Fruit fly (Drosophila melanogaster): Measurements from ENCODE around the gene RpL13A.

The RpL13A gene

dm6 chr3R:5653887-5654286 lies 29.6 kb downstream of the RpL13A start (continued):
- TF ChIP-seq Lhr (GFP tag; optimal IDR thresholded peaks at IDR 0.05), result no peak
- TF ChIP-seq CG9437 (GFP tag; optimal IDR thresholded peaks at IDR 0.05), result no peak
- TF ChIP-seq CG14860 (GFP tag; IDR thresholded peaks at IDR 0.05; ENCODE audit: partially characterized antibody), result no peak
- TF ChIP-seq wdn (GFP tag; IDR thresholded peaks at IDR 0.05), result no peak
- TF ChIP-seq CG10543 (GFP tag; optimal IDR thresholded peaks at IDR 0.05), result peak; percentile 33
- no peak for TF ChIP-seq CG18619 (GFP tag; optimal IDR thresholded peaks at IDR 0.05)
- TF ChIP-seq trem (tag; optimal IDR thresholded peaks at IDR 0.05), result no peak
- TF ChIP-seq Vsx1 (GFP tag; optimal IDR thresholded peaks at IDR 0.05), result peak; percentile 44
- peak; percentile 98 for TF ChIP-seq exex (tag; optimal IDR thresholded peaks at IDR 0.05)
- no peak for TF ChIP-seq hkb (optimal IDR thresholded peaks at IDR 0.05)
- TF ChIP-seq hkb (GFP tag; IDR thresholded peaks at IDR 0.05), result peak; percentile 20
- no peak for TF ChIP-seq Opbp (GFP tag; IDR thresholded peaks at IDR 0.05; ENCODE audit: partially characterized antibody)
- no peak for TF ChIP-seq ac (GFP tag; optimal IDR thresholded peaks at IDR 0.05)
- TF ChIP-seq CG31388 (GFP tag; optimal IDR thresholded peaks at IDR 0.05), result no peak
- no peak for TF ChIP-seq CG30431 (GFP tag; optimal IDR thresholded peaks at IDR 0.05)
- TF ChIP-seq esg (GFP tag; conservative IDR thresholded peaks at IDR 0.05), result no peak
- no peak for TF ChIP-seq D19A (tag; optimal IDR thresholded peaks at IDR 0.05)
- peak; percentile 3 for TF ChIP-seq CG8388 (GFP tag; optimal IDR thresholded peaks at IDR 0.05)
- peak; percentile 26; the same call in 1 of the 2 replicates for TF ChIP-seq GATAe (GFP tag; conservative IDR thresholded peaks at IDR 0.05)
- TF ChIP-seq cad (GFP tag; optimal IDR thresholded peaks at IDR 0.05), result no peak
- TF ChIP-seq Atf-2 (GFP tag; optimal IDR thresholded peaks at IDR 0.05), result no peak
- peak; percentile 67 for TF ChIP-seq CG5180 (GFP tag; optimal IDR thresholded peaks at IDR 0.05)
- TF ChIP-seq CG14014 (GFP tag; IDR thresholded peaks at IDR 0.05), result no peak
- TF ChIP-seq CG34224 (GFP tag; IDR thresholded peaks at IDR 0.05; ENCODE audit: partially characterized antibody), result no peak
- TF ChIP-seq sug (tag; optimal IDR thresholded peaks at IDR 0.05), result peak; percentile 65
- no peak for TF ChIP-seq lilli (GFP tag; optimal IDR thresholded peaks at IDR 0.05)
- TF ChIP-seq sna (GFP tag; IDR thresholded peaks at IDR 0.05; ENCODE audit: partially characterized antibody), result no peak
- peak; percentile 24 for TF ChIP-seq lab (GFP tag; optimal IDR thresholded peaks at IDR 0.05)
- peak; percentile 13 for TF ChIP-seq CG13296 (GFP tag; optimal IDR thresholded peaks at IDR 0.05)
- TF ChIP-seq CG34376 (GFP tag; optimal IDR thresholded peaks at IDR 0.05), result peak; percentile 96
- no peak for TF ChIP-seq Scr (GFP tag; IDR thresholded peaks at IDR 0.05; ENCODE audit: partially characterized antibody)
- no peak for TF ChIP-seq CG2202 (tag; optimal IDR thresholded peaks at IDR 0.05)
- TF ChIP-seq tgo (GFP tag; IDR thresholded peaks at IDR 0.05), result no peak
- TF ChIP-seq CG4360 (GFP tag; IDR thresholded peaks at IDR 0.05), result no peak
- TF ChIP-seq Myb (GFP tag; optimal IDR thresholded peaks at IDR 0.05), result no peak
- TF ChIP-seq CG12071 (GFP tag; optimal IDR thresholded peaks at IDR 0.05), result peak; percentile 12
- no peak for TF ChIP-seq sens (GFP tag)
- TF ChIP-seq repo (GFP tag; optimal IDR thresholded peaks at IDR 0.05), result no peak
- TF ChIP-seq odd (GFP tag; optimal IDR thresholded peaks at IDR 0.05), result peak; percentile 33
- TF ChIP-seq pita (GFP tag; optimal IDR thresholded peaks at IDR 0.05), result no peak

dm6 chr3R:5654692-5655181 lies 30.5 kb downstream of the RpL13A start, which contains the start of the genes elm and MED27:
TSS of gene elm (minus strand) at chr3R:5654861.
TSS of gene MED27 (plus strand) at chr3R:5655139.
- TF ChIP-seq phol (tag; optimal IDR thresholded peaks at IDR 0.05) (peak; percentile 95), sisA (GFP tag; IDR thresholded peaks at IDR 0.05) (peak; percentile 97), lola (GFP tag; optimal IDR thresholded peaks at IDR 0.05) (peak in 1 of 3 experiments; percentile 93), trh (GFP tag; optimal IDR thresholded peaks at IDR 0.05) (peak; percentile 92), BtbVII (GFP tag; optimal IDR thresholded peaks at IDR 0.05) (peak; percentile 81), CG8359 (GFP tag; optimal IDR thresholded peaks at IDR 0.05; ENCODE audit: borderline replicate concordance) (peak; percentile 69), twi (tag; optimal IDR thresholded peaks at IDR 0.05) (peak; percentile 90), CG9437 (GFP tag; optimal IDR thresholded peaks at IDR 0.05) (peak; percentile 75), CG17802 (tag; optimal IDR thresholded peaks at IDR 0.05) (peak; percentile 73), nau (GFP tag; optimal IDR thresholded peaks at IDR 0.05) (no peak), Antp (GFP tag; optimal IDR thresholded peaks at IDR 0.05) (peak; percentile 88), ash1 (GFP tag; optimal IDR thresholded peaks at IDR 0.05) (peak; percentile 35), CoRest (tag; optimal IDR thresholded peaks at IDR 0.05) (peak; percentile 95)

Data from whole organism, embryonic.